Worm (Caenorhabditis elegans): ENCODE measurements around the gene dhps-1.

dhps-1 gene

ce11 chrII:11974048-11974995, 18.5 kb upstream of the dhps-1 start:
- TF ChIP-seq ztf-11 (tag; optimal IDR thresholded peaks at IDR 0.05) = no peak
- TF ChIP-seq sma-9 (GFP tag; optimal IDR thresholded peaks at IDR 0.05) = no peak
- no peak for TF ChIP-seq sma-9 (tag; optimal IDR thresholded peaks at IDR 0.05)
- TF ChIP-seq C34F6.9 (tag; optimal IDR thresholded peaks at IDR 0.05) = peak; percentile 34
- TF ChIP-seq fos-1 (tag; optimal IDR thresholded peaks at IDR 0.05) = peak; percentile 80
- TF ChIP-seq mbf-1 (tag; optimal IDR thresholded peaks at IDR 0.05) = no peak
- no peak for TF ChIP-seq nhr-237 (tag; optimal IDR thresholded peaks at IDR 0.05)
- no peak for TF ChIP-seq peb-1 (tag; optimal IDR thresholded peaks at IDR 0.05)
- no peak for TF ChIP-seq zag-1 (tag; optimal IDR thresholded peaks at IDR 0.05)
- peak; percentile 58 for TF ChIP-seq ztf-4 (tag; optimal IDR thresholded peaks at IDR 0.05)
- TF ChIP-seq elt-1 (tag; optimal IDR thresholded peaks at IDR 0.05) = no peak
- TF ChIP-seq mdl-1 (tag; optimal IDR thresholded peaks at IDR 0.05) = no peak
- TF ChIP-seq nhr-11 (tag; optimal IDR thresholded peaks at IDR 0.05) = no peak
- no peak for TF ChIP-seq elt-3 (tag; optimal IDR thresholded peaks at IDR 0.05)
- no peak for TF ChIP-seq ZK546.5 (tag; optimal IDR thresholded peaks at IDR 0.05)
- TF ChIP-seq lin-13 (GFP tag; optimal IDR thresholded peaks at IDR 0.05) = peak; percentile 46
- TF ChIP-seq nhr-25 (tag; optimal IDR thresholded peaks at IDR 0.05) = no peak
- TF ChIP-seq nhr-21 (tag; optimal IDR thresholded peaks at IDR 0.05) = no peak
- TF ChIP-seq unc-39 (tag; optimal IDR thresholded peaks at IDR 0.05) = no peak
- TF ChIP-seq nhr-129 (tag; optimal IDR thresholded peaks at IDR 0.05) = no peak
- no peak for TF ChIP-seq nhr-12 (tag; optimal IDR thresholded peaks at IDR 0.05)
- TF ChIP-seq sem-4 (tag; optimal IDR thresholded peaks at IDR 0.05) = no peak
- 0 out of 2 replicates have a peak, but pooled peaks have one; percentile 82 for TF ChIP-seq ztf-1 (GFP tag; conservative IDR thresholded peaks at IDR 0.05)
- TF ChIP-seq dmd-4 (tag; optimal IDR thresholded peaks at IDR 0.05) = no peak
- TF ChIP-seq R02D3.7 (tag; optimal IDR thresholded peaks at IDR 0.05) = no peak
- peak; percentile 17 to 57 for TF ChIP-seq lsy-2 (tag; optimal IDR thresholded peaks at IDR 0.05)
- TF ChIP-seq ceh-82 (tag; optimal IDR thresholded peaks at IDR 0.05) = no peak
- TF ChIP-seq ceh-16 (tag; optimal IDR thresholded peaks at IDR 0.05) = no peak
- no peak for TF ChIP-seq lin-11 (tag; optimal IDR thresholded peaks at IDR 0.05)
- no peak for TF ChIP-seq nhr-77 (tag; optimal IDR thresholded peaks at IDR 0.05)
- no peak for TF ChIP-seq aly-2 (tag; optimal IDR thresholded peaks at IDR 0.05)
- TF ChIP-seq unc-62 (GFP tag; optimal IDR thresholded peaks at IDR 0.05) = no peak
- peak; percentile 39 for TF ChIP-seq Y55F3AM.14 (GFP tag; optimal IDR thresholded peaks at IDR 0.05)
- TF ChIP-seq crh-2 (tag; optimal IDR thresholded peaks at IDR 0.05) = peak; percentile 28
- TF ChIP-seq blmp-1 (tag; optimal IDR thresholded peaks at IDR 0.05; ENCODE audit: insufficient read depth) = no peak
- peak; percentile 6 for TF ChIP-seq snpc-4 (tag; optimal IDR thresholded peaks at IDR 0.05)
- no peak for TF ChIP-seq mab-5 (tag; optimal IDR thresholded peaks at IDR 0.05)
- TF ChIP-seq gmeb-1 (tag; optimal IDR thresholded peaks at IDR 0.05) = peak; percentile 58
- TF ChIP-seq nhr-23 (tag; optimal IDR thresholded peaks at IDR 0.05) = no peak
- peak; percentile 86 for TF ChIP-seq ama-1 (optimal IDR thresholded peaks at IDR 0.05)
- peak; percentile 45 for TF ChIP-seq unc-55 (GFP tag; optimal IDR thresholded peaks at IDR 0.05)
- no peak for TF ChIP-seq lin-39 (tag; optimal IDR thresholded peaks at IDR 0.05)
- TF ChIP-seq alr-1 (tag; optimal IDR thresholded peaks at IDR 0.05) = no peak
- peak; percentile 8 for TF ChIP-seq F13H6.1 (tag; optimal IDR thresholded peaks at IDR 0.05)
- no peak for TF ChIP-seq skn-1 (tag; optimal IDR thresholded peaks at IDR 0.05)
- no peak for TF ChIP-seq egl-27 (tag; optimal IDR thresholded peaks at IDR 0.05)
- no peak for TF ChIP-seq nhr-10 (tag; optimal IDR thresholded peaks at IDR 0.05)
- no peak for TF ChIP-seq nhr-6 (tag; optimal IDR thresholded peaks at IDR 0.05)
- peak; percentile 33 for TF ChIP-seq sma-3 (GFP tag; optimal IDR thresholded peaks at IDR 0.05)

All from whole organism, L2 larva.